Worm (Caenorhabditis elegans) whole organism, dauer: Measurements from ENCODE around the gene F09A5.3.
A peak's percentile ranks its signal among the peaks of the same experiment; 100 is the strongest.

Experiments
- unc-62 ChIP-seq: sonication (generic microtip); optimal IDR thresholded peaks from 2 replicates; lab custom pipeline; 2017; ENCODE audit warnings: missing biosample characterization, missing genetic modification reagents, missing genetic modification characterization

The F09A5.3 gene

DNA sequence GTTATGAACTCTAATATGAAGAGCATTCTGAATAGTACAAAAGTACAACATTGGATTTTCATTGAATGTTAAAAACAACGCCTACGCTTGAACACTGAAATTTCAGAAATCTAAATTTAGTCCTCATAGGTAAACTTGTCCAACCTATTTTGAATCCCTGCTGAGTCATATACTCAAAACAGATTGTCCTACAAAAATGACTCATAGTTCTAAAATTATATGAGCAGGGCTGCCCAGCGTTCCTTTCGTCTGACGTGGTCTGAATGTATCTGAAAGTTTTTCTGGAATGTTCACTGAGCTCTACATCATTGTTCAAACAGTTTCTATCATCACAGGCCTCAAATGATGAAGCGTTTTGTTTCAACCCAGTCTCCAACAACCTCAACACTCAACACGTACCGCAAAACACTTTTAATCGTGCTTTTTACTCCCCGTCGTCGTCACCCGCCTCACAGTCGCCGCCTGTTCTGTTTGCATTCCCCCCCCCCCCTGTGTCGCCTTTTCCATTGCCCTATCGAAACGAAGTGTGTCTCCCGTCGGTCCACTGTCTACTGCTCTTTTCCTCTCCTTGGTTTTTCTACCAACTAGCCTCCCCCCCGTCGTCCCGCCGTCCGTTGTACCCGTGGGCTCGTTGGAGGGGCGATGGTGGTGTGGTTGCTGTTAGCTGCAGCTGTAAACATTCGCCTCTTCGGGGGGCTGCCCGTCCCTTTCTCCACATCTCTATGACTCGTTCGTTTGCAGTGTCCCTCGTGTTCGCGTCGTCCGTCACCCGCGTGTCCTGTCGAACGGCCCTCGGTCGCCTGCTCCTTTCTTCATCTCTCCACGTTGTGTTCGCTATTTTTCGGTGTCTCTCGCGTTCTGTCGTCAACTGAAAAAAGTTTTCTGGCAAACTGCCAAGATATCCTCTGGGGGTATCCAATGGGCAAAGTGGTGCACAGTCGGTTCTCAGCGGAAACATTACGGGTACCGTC lies 2.6 kb downstream of the F09A5.3 start:
- no peak for TF ChIP-seq unc-62

DNA sequence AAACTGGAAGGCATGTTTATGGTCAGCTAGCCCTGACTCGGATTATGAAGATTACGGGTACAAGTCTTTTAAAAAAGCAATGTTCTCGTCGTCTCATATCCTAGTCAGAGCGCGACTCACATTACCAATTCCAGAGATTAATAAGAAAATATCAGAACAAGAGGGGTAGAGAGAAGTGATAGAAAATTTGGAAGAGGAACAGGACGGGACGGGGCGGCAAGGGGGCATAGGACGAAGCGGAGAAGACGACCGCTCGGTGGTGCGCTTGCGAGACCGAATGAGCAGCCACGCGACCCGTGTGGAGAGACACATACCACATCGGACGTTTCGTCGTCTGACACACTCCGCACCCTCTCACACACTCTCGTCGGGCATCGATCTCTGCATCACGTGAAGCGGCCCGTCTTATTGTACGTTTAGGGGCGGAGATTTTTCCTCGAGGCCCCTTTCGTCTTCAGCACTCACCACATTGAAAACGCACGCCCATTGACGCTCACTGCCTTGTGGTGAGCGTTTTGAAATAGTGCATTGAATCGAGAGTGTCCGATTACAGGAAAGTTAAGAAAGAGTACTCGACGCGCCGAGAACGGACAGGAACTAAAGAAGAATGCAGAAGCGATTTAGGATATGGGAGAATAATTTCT lies 3.7 kb downstream of the F09A5.3 start:
- peak; percentile 15 for TF ChIP-seq unc-62

DNA sequence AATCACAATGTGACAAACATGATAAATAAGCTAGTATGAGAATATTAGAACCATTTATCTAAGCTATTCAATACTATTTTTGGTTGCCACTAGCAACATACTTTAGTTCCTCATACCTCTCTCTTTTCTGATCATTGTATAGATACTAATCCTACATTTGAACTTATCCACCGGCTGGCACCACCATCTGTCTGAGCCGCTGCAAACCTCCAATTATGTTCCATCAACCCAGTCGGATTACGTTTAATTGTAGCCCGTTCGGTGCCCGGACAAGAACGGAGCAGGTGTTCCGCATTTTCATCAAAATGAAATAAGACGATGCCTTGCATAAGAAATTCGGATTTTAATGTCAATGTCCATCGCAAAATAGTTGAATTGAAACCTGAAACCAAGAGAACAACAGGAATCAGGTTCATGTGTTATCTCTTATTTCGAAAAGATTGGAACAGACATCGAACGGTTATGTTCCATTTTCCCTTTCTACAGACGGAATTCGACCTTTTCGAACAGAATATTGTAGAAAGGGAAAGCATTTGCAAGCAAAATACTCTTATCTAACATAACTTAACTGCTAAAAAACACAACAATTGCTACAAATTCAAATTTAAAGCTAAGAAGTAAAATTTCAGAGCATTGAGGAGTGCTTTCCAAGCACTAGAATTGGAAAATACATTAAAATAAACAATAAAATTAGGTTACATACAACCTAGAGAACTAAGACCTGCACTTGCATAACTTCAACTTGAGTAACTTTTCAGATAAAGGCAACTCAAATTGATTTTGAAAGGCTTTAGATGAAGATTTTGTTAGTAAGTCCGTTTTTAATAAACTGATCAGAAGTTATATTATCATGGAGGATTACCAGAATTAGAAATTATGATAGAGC lies 4.8 kb downstream of the F09A5.3 start:
- TF ChIP-seq unc-62: no peak

DNA sequence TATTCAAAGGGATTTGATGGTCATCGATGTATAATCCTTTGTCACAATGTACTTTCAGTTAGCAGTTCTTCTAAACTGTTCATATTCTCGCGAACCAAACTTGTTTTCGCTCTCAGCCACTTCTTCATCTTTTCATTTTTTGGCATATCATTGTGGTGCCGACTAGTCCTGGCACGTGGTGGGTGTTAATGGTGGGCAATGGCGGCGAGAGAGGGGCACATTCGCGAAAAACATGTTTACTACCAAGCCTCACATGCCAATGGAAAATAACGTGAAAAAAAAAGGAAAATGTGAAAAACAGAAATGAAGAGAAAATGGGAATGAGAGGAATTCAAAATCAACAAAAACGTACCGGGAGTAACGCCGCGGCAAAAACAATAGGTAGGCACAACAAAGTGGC lies 5.7 kb downstream of the F09A5.3 start:
- TF ChIP-seq unc-62: no peak

DNA sequence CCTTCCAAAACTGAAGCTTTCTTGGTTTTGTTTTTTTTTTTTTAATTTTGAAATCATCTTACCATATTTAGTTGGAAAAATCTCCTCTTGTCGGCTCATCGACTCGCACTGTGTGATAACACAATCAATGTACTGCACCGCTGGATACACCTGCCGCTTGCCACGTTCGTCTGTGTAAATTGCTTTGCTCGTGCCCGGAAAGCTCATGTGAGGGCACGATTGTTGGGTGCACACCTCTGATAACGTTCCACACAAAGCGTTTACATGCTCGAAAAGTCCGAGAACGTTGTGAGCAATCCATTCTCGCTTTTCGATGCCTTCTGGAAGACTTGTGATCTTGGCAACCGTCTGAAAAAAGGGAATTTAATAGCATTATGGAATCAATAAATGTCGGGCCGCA lies 13.1 kb downstream of the F09A5.3 start:
- no peak for TF ChIP-seq unc-62

DNA sequence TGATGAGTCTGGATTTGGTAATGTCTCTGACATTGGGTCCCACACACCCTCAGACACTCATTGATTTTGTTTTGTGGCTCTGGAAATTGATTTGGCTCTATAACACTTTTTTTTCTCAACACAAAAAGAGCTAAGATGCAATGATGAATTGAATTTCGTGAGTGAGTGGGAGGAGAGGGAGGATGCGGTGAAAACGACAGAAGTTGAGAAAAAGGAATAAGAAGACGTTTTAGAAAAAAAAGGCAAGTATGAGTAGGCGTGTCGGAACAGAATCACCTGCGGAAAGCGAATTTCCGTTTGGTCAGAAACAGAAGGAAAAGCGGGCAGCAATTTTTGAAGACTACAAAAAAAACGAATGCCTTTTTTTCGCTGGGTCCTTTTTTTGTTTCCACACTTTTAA lies 14.3 kb downstream of the F09A5.3 start:
- TF ChIP-seq unc-62: no peak

DNA sequence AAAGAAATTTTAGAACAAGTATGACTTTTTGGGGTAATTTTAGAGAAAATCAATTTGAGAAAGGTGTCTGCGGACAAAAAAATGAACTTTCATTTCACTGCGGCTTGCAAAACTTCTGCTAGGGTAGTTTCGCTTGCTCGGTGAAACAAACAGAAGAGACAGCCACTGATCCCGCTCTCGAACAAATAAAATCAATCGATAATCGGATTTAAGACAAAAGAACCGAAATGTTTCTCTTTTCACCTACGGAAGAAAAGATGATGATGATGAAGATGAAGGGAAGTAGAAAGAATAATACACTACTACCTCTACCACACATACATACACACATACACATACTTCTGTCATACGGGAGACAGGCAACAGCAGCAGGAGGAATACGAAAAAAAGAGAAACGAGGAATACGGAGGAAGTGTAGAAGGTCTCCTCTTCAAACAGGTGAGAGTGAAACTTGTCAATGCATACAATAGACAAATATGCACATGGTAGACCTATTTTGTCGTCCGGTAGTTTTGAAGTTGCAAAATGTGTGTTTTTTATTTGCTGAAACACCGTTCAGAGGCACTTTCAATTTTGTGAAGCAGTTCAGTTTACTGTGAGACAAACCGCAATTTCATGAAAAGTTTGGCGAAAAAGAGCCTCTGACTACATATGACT lies 15.8 kb downstream of the F09A5.3 start:
- TF ChIP-seq unc-62: no peak

DNA sequence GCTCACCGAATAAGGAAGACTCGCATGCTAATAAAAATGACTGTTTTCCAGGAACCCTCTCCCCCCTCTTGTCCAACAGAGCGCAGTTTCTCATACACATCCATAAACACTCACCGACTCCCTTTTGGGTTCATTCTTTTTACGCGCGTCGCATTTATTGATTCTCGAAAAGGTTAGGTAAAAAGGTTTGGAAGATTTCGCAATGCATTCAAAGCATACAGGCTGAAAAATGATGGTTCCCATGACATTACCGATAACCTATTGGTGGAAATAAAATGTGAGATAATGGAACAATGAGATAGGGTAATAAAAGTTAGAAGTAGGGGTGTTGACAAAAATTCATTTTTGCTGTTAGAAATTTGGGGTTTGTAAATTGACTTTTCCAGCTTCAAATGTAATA lies 17.1 kb downstream of the F09A5.3 start:
- no peak for TF ChIP-seq unc-62

DNA sequence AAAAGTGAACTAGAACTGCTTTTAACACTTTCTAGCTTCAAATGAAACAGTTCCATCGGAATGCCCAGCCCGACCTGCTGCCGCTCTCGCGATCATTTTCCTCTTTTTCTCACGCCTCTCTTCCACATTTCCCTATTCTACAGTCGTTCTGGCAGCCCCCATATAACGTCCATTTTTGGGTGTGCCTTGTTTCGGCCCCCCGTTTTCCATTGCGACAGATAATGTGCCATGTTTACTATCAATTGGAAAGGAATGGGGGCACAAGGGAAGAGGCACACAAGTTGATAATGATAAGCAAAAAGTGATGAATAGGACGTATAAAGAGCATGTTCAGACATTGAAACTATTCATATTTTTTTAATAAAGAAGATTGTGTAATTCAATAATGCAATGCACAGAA lies 17.6 kb downstream of the F09A5.3 start:
- TF ChIP-seq unc-62: no peak

DNA sequence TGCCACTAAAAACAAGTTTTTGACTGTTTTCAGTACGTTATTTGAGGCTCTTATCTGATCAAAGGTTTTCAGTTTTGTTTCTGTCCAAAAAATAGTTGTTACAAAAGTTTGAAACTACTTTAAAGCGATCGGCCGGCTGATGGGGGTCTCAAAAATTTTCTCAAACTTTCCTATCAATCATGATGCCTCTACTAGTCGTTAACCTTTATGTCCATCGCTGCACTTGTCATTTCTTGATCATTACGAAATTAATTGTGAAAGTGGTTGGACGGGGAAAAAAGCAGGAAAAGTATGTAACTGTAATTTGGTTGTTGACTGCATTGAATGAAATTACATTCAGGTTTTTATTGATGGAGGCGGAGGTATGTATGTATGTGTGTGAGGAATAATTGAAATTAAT lies 18.5 kb downstream of the F09A5.3 start:
- TF ChIP-seq unc-62: no peak

DNA sequence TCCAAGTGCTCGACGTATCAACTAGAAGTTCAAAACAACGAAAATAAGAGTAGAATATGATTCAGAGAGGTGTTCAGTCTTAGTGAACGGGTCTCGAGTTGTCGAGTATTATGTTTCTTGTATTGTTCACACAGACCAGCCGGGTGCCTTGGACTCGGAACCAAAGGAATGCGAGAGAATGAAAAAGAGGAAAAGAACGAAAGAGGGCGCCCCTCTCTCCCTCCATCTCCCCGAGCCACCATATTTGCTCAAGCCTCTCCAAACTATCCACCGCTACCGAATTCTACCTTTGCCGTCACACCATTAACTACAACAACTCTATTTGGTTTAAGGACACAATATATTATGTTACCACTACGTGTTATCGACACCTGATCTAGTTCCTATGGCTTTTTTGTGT lies 20.4 kb downstream of the F09A5.3 start:
- TF ChIP-seq unc-62: no peak

DNA sequence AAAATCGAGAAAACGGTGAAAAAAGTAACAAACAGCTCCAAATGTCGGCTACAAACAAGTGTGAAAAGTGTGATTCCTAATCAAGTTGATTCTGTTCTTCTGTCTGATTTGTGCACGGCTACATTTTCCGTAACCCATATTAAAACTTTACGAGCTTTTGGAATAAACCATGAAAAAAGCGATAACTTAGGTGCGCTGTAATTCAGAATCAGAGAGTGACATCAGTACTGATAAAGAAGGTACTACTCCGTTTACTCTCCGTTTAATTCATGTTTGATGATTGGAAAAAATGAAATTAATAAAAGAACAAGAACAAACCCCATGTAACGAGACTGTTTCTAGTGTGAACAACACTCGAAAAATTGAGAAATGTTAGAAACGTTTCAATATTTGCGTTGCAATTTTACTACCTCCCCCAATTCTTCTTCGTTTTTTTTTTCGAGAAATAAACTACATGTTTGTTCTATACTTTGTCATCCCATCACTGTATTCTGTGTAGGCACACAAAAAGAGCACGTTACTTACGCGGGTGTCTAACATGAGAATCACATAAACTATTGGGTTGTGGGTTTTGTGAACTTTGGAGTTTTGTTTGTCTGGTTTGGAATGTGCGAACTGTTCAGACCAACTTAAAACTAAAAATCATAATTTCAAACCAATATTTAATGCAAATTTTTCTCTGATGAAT lies 21.1 kb downstream of the F09A5.3 start:
- no peak for TF ChIP-seq unc-62

DNA sequence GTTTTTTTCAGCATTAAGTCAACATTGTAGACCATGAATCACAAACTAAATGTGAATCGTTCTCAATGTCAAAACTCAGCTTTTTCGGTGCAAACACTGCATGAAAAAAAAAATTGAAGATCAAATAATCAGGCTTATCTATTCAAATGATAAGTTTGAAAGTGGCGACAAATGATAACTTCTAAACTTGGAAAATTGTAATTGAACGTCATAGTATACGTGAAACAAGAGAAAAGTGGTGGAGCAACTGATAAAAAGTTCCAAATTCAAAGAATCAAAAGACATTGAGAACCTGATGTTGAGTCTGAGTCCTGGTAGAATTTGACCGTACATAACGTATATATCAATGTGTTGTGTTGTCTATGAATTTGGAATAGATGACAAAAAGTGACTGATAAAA lies 21.8 kb downstream of the F09A5.3 start:
- no peak for TF ChIP-seq unc-62

DNA sequence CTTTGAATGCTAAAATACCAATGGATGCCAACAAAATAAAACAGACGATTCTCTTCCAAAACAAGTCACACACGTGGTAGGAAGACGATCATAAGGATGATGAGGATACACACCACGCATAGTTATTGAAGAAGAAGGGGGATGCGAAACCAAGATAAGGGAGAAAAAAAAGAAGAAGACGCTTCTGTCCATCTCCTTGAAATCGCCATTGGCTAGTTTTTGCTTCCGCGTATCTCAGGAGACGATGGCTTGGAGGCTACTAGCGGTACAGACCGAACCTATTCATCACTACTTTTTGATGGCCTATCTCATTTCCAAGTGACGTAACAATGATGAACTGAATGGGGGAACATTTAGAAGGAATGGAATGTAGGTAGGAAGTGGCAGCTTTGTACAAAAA lies 22.9 kb downstream of the F09A5.3 start:
- no peak for TF ChIP-seq unc-62

DNA sequence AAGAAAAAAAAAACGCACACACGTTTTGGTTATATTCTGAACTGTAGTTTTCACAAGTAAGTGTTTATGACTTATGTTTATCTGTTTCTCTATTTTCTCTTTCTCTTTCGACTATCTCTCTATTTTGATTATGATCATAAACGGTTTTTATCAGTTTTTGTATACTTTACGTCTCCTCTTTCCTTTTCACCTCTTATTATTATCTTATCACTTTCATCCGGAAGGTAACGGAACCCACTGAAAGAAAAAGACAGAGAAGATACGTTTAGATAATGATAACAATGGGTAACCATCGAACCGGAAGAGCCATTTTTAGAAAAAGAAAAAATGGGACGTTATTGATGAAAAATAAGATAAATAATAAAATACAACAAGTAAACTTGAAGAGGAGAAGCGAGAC lies 24.3 kb downstream of the F09A5.3 start:
- no peak for TF ChIP-seq unc-62

DNA sequence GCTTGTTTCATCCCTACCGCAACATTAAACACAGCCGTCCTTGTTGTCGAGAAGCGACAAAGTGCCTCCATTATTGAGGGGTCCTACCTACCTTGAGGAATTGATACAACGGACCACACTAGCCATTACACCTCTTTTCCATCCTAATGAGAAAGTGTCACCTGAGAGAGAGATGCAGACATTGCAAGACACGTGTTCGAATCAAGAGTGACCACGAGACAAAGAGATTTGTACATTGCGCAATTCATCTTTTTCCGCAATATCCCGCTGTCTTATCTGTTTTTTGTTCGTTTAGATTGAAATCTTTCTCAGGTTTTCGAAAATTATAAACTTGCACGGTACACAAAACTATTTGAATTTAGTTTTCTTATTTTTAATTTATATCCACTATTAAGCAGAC lies 27.7 kb downstream of the F09A5.3 start:
- TF ChIP-seq unc-62: no peak
